Fruit fly (Drosophila melanogaster) whole organism, embryonic: ENCODE measurements around the gene CG42592.
A peak's percentile ranks its signal among the peaks of the same experiment; 100 is the strongest.

Experiments used
- B-H1 ChIP-seq: fragments of 200-800 bp; sonication (Bioruptor generic); IDR thresholded peaks from 3 replicates; pipeline ENCODE4 v1.3.6; 2022; ENCODE audit warnings: missing biosample characterization, missing genetic modification characterization
- CG10366 ChIP-seq: fragments of 200-800 bp; sonication (Bioruptor generic); IDR thresholded peaks from 2 replicates; pipeline ENCODE4 v1.3.6; 2022; ENCODE audit warnings: missing biosample characterization, missing genetic modification characterization
- CG10431 ChIP-seq: fragments of 200-800 bp; sonication (Bioruptor generic); optimal IDR thresholded peaks from 3 replicates; lab custom pipeline; 2018; ENCODE audit warnings: missing biosample characterization, mild to moderate bottlenecking, missing genetic modification characterization
- CG11695 ChIP-seq: fragments of 200-800 bp; sonication (Bioruptor generic); IDR thresholded peaks from 3 replicates; pipeline ENCODE4 v1.3.6; 2022; ENCODE audit warnings: missing biosample characterization, missing genetic modification characterization
- CG12236 ChIP-seq: fragments of 200-800 bp; sonication (Bioruptor generic); optimal IDR thresholded peaks from 2 replicates; lab custom pipeline; 2016; ENCODE audit warnings: missing biosample characterization, missing genetic modification characterization
- CG12744 ChIP-seq: fragments of 200-800 bp; sonication (Bioruptor generic); optimal IDR thresholded peaks from 2 replicates; lab custom pipeline; 2016; ENCODE audit warnings: missing biosample characterization, missing genetic modification characterization
- CG13894 ChIP-seq: fragments of 200-800 bp; sonication (Bioruptor generic); optimal IDR thresholded peaks from 3 replicates; lab custom pipeline; 2018; ENCODE audit warnings: missing biosample characterization, mild to moderate bottlenecking, missing genetic modification characterization, moderate library complexity
- CG14860 ChIP-seq: fragments of 200-800 bp; sonication (Bioruptor generic); IDR thresholded peaks from 3 replicates; pipeline ENCODE4 v1.3.6; 2022; ENCODE audit warnings: missing biosample characterization, missing genetic modification characterization; ENCODE audit not compliant: partially characterized antibody
- CG14965 ChIP-seq: fragments of 200-800 bp; sonication (Bioruptor generic); optimal IDR thresholded peaks from 2 replicates; lab custom pipeline; 2016; ENCODE audit warnings: missing biosample characterization, missing genetic modification characterization, borderline replicate concordance
- CG1602 ChIP-seq: fragments of 200-800 bp; sonication (Bioruptor generic); optimal IDR thresholded peaks from 3 replicates; lab custom pipeline; 2016; ENCODE audit warnings: missing biosample characterization, missing genetic modification characterization
- CG17829 ChIP-seq: fragments of 200-800 bp; optimal IDR thresholded peaks from 2 replicates; lab custom pipeline; 2019; ENCODE audit warnings: missing biosample characterization, mild to moderate bottlenecking, missing genetic modification characterization, moderate library complexity
- CG18599 ChIP-seq: fragments of 200-800 bp; sonication (Bioruptor generic); optimal IDR thresholded peaks from 3 replicates; lab custom pipeline; 2017; ENCODE audit warnings: missing biosample characterization, missing genetic modification characterization, mild to moderate bottlenecking, moderate library complexity, missing genetic modification reagents
- CG2116 ChIP-seq: fragments of 200-800 bp; sonication (Bioruptor generic); optimal IDR thresholded peaks from 3 replicates; lab custom pipeline; 2018; ENCODE audit warnings: missing biosample characterization, mild to moderate bottlenecking, missing genetic modification characterization
- CG33557 ChIP-seq: fragments of 200-800 bp; sonication (Bioruptor generic); optimal IDR thresholded peaks from 2 replicates; lab custom pipeline; 2019; ENCODE audit warnings: missing biosample characterization, mild to moderate bottlenecking, missing genetic modification characterization, moderate library complexity
- CG42726 ChIP-seq: fragments of 200-800 bp; sonication (Bioruptor generic); IDR thresholded peaks from 2 replicates; pipeline ENCODE4 v1.3.6; 2022; ENCODE audit warnings: missing biosample characterization, missing genetic modification characterization; ENCODE audit not compliant: partially characterized antibody
- CG4360 ChIP-seq: fragments of 200-800 bp; sonication (Bioruptor generic); IDR thresholded peaks from 2 replicates; pipeline ENCODE4 v1.3.6; 2022; ENCODE audit warnings: missing biosample characterization, missing genetic modification characterization
- CG4820 ChIP-seq: fragments of 200-800 bp; sonication (Bioruptor generic); optimal IDR thresholded peaks from 3 replicates; lab custom pipeline; 2016; ENCODE audit warnings: missing biosample characterization, missing genetic modification characterization
- CG6654 ChIP-seq: fragments of 200-800 bp; sonication (Bioruptor generic); optimal IDR thresholded peaks from 2 replicates; lab custom pipeline; 2017; ENCODE audit warnings: missing biosample characterization, mild to moderate bottlenecking, missing genetic modification characterization
- CG9932 ChIP-seq: fragments of 200-800 bp; sonication (Bioruptor generic); IDR thresholded peaks from 2 replicates; pipeline ENCODE4 v1.3.6; 2022; ENCODE audit warnings: missing biosample characterization, missing genetic modification characterization
- Deaf1 ChIP-seq: fragments of 200-800 bp; optimal IDR thresholded peaks from 3 replicates; lab custom pipeline; 2019; ENCODE audit warnings: missing biosample characterization, mild to moderate bottlenecking, missing genetic modification characterization, moderate library complexity
- Dip2 ChIP-seq: fragments of 200-800 bp; sonication (Bioruptor generic); IDR thresholded peaks from 2 replicates; pipeline ENCODE4 v1.3.6; 2022; ENCODE audit warnings: missing biosample characterization, missing genetic modification characterization
- Dll ChIP-seq: fragments of 200-800 bp; sonication (Bioruptor generic); IDR thresholded peaks from 4 replicates; pipeline ENCODE4 v1.3.6; 2022; ENCODE audit warnings: missing biosample characterization, missing genetic modification characterization; ENCODE audit not compliant: partially characterized antibody
- Doc3 ChIP-seq: fragments of 200-800 bp; sonication (Bioruptor generic); IDR thresholded peaks from 3 replicates; pipeline ENCODE4 v1.3.6; 2022; ENCODE audit warnings: missing biosample characterization, missing genetic modification characterization; ENCODE audit not compliant: partially characterized antibody
- E2f2 ChIP-seq: fragments of 200-800 bp; sonication (Bioruptor generic); IDR thresholded peaks from 2 replicates; pipeline ENCODE4 v1.3.6; 2022; ENCODE audit warnings: missing biosample characterization, missing genetic modification characterization
- Ets65A ChIP-seq: fragments of 200-800 bp; sonication (Bioruptor generic); peaks from one replicate; lab custom pipeline; 2016; ENCODE audit warnings: missing biosample characterization, missing genetic modification characterization
- HLH54F ChIP-seq: fragments of 200-800 bp; sonication (Bioruptor generic); optimal IDR thresholded peaks from 3 replicates; lab custom pipeline; 2016; ENCODE audit warnings: missing biosample characterization, missing genetic modification characterization
- Hmx ChIP-seq: fragments of 200-800 bp; sonication (Bioruptor generic); optimal IDR thresholded peaks from 2 replicates; lab custom pipeline; 2016; ENCODE audit warnings: missing biosample characterization, missing genetic modification characterization
- Max ChIP-seq: fragments of 200-800 bp; sonication (Bioruptor generic); optimal IDR thresholded peaks from 2 replicates; lab custom pipeline; 2016; ENCODE audit warnings: missing biosample characterization, mild to moderate bottlenecking, missing genetic modification characterization
- Oaz ChIP-seq: fragments of 200-800 bp; sonication (Bioruptor generic); IDR thresholded peaks from 2 replicates; pipeline ENCODE4 v1.3.6; 2022; ENCODE audit warnings: missing biosample characterization, missing genetic modification characterization
- Oli ChIP-seq: fragments of 200-800 bp; sonication (Bioruptor generic); optimal IDR thresholded peaks from 2 replicates; lab custom pipeline; 2018; ENCODE audit warnings: missing biosample characterization, mild to moderate bottlenecking, missing genetic modification characterization, moderate library complexity
- Sin3A ChIP-seq: fragments of >200 bp; optimal IDR thresholded peaks from 2 replicates; lab custom pipeline; 2018
- Stat92E ChIP-seq, 3 experiments: fragments of >200 bp in 2 of 3; fragments of 200-800 bp in 1 of 3; sonication (Bioruptor generic) in 1 of 3; optimal IDR thresholded peaks; 2 replicates each; lab custom pipeline; 2017 to 2019; ENCODE audit warnings: missing biosample characterization in 3 of 3, missing genetic modification characterization in 3 of 3, mild to moderate bottlenecking in 1 of 3, moderate library complexity in 1 of 3
- corto ChIP-seq: fragments of 200-800 bp; sonication (Bioruptor generic); optimal IDR thresholded peaks from 2 replicates; lab custom pipeline; 2016; ENCODE audit warnings: missing biosample characterization, mild to moderate bottlenecking, missing genetic modification characterization, moderate library complexity
- croc ChIP-seq: fragments of 200-800 bp; sonication (Bioruptor generic); conservative IDR thresholded peaks from 3 replicates; pipeline ENCODE4 v1.3.6; 2022; ENCODE audit warnings: missing biosample characterization, missing genetic modification characterization
- crp ChIP-seq, 2 experiments: fragments of 200-800 bp; sonication (Bioruptor generic); optimal IDR thresholded peaks; 2 replicates in 1 of 2; 3 replicates in 1 of 2; lab custom pipeline; 2017; ENCODE audit warnings: missing biosample characterization in 2 of 2, missing genetic modification characterization in 2 of 2, mild to moderate bottlenecking in 1 of 2, moderate library complexity in 1 of 2
- dati ChIP-seq: fragments of 200-800 bp; sonication (Bioruptor generic); IDR thresholded peaks from 2 replicates; pipeline ENCODE4 v1.3.6; 2022; ENCODE audit warnings: missing biosample characterization, missing genetic modification characterization
- exex ChIP-seq: fragments of 200-800 bp; sonication (Bioruptor generic); optimal IDR thresholded peaks from 4 replicates; lab custom pipeline; 2018; ENCODE audit warnings: missing biosample characterization, mild to moderate bottlenecking, missing genetic modification characterization, moderate library complexity
- her ChIP-seq: fragments of 200-800 bp; sonication (Bioruptor generic); optimal IDR thresholded peaks from 2 replicates; lab custom pipeline; 2016; ENCODE audit warnings: missing biosample characterization, missing genetic modification characterization
- lbe ChIP-seq: fragments of 200-800 bp; sonication (Bioruptor generic); optimal IDR thresholded peaks from 2 replicates; lab custom pipeline; 2016; ENCODE audit warnings: missing biosample characterization, mild to moderate bottlenecking, missing genetic modification characterization
- lilli ChIP-seq: fragments of 200-800 bp; sonication (Bioruptor generic); optimal IDR thresholded peaks from 3 replicates; lab custom pipeline; 2016; ENCODE audit warnings: missing biosample characterization, missing genetic modification characterization
- nmo ChIP-seq: fragments of 200-800 bp; sonication (Bioruptor generic); optimal IDR thresholded peaks from 2 replicates; lab custom pipeline; 2018; ENCODE audit warnings: missing biosample characterization, mild to moderate bottlenecking, missing genetic modification characterization, moderate library complexity
- nom ChIP-seq: fragments of 200-800 bp; sonication (Bioruptor generic); optimal IDR thresholded peaks from 2 replicates; lab custom pipeline; 2017; ENCODE audit warnings: missing biosample characterization, missing genetic modification characterization, mild to moderate bottlenecking, moderate library complexity, missing genetic modification reagents
- pnt ChIP-seq: fragments of 200-800 bp; sonication (Bioruptor generic); optimal IDR thresholded peaks from 3 replicates; lab custom pipeline; 2016; ENCODE audit warnings: missing biosample characterization, missing genetic modification characterization
- row ChIP-seq: fragments of 200-800 bp; sonication (Bioruptor generic); IDR thresholded peaks from 3 replicates; pipeline ENCODE4 v1.3.6; 2022; ENCODE audit warnings: missing biosample characterization, missing genetic modification characterization
- sens ChIP-seq: fragments of 200-800 bp; sonication (Bioruptor generic); peaks from one replicate; lab custom pipeline; 2016; ENCODE audit warnings: missing biosample characterization, missing genetic modification characterization
- sisA ChIP-seq: fragments of 200-800 bp; sonication (Bioruptor generic); IDR thresholded peaks from 2 replicates; pipeline ENCODE4 v1.3.6; 2022; ENCODE audit warnings: missing biosample characterization, missing genetic modification characterization
- sob ChIP-seq: fragments of 200-800 bp; sonication (Bioruptor generic); IDR thresholded peaks from 2 replicates; pipeline ENCODE4 v1.3.6; 2022; ENCODE audit warnings: missing biosample characterization, missing genetic modification characterization
- tna ChIP-seq: fragments of 200-800 bp; sonication (Bioruptor generic); IDR thresholded peaks from 2 replicates; pipeline ENCODE4 v1.3.6; 2022; ENCODE audit warnings: missing biosample characterization, missing genetic modification characterization; ENCODE audit not compliant: partially characterized antibody
- zf30C ChIP-seq: fragments of 200-800 bp; sonication (Bioruptor generic); optimal IDR thresholded peaks from 3 replicates; lab custom pipeline; 2018; ENCODE audit warnings: missing biosample characterization, mild to moderate bottlenecking, missing genetic modification characterization

The CG42592 gene

dm6 chr3R:29834759-29835709, 1.1 kb downstream of the CG42592 start, which contains the start of gene Atg16 (continued):
- TF ChIP-seq CG2116 (GFP tag; lab: Kevin White, UChicago) (peak; percentile 64), Stat92E (GFP tag; optimal IDR thresholded peaks at IDR 0.05; lab: Kevin White, UChicago) (no peak), CG11695 (GFP tag; lab: Robert Waterston, UW) (no peak), CG10431 (GFP tag; lab: Kevin White, UChicago) (no peak), CG12744 (GFP tag; lab: Kevin White, UChicago) (no peak), CG14965 (GFP tag; lab: Kevin White, UChicago) (no peak), Dip2 (GFP tag; lab: Robert Waterston, UW) (no peak), croc (GFP tag; lab: Robert Waterston, UW) (no peak), sisA (GFP tag; lab: Robert Waterston, UW) (no peak), zf30C (GFP tag; lab: Kevin White, UChicago) (no peak), lbe (GFP tag; lab: Kevin White, UChicago) (peak; percentile 50), CG42726 (GFP tag; lab: Robert Waterston, UW) (peak; percentile 86), lilli (GFP tag; lab: Kevin White, UChicago) (peak; percentile 15), CG4360 (no peak), CG10366 (GFP tag; lab: Robert Waterston, UW) (no peak), nom (GFP tag; lab: Kevin White, UChicago) (no peak), CG1602 (GFP tag; lab: Kevin White, UChicago) (no peak), Doc3 (GFP tag; lab: Robert Waterston, UW) (peak; percentile 92), CG18599 (no peak), Dll (GFP tag; lab: Robert Waterston, UW) (peak; percentile 90), E2f2 (GFP tag; lab: Robert Waterston, UW) (peak; percentile 91), HLH54F (GFP tag; lab: Kevin White, UChicago) (no peak), Max (GFP tag; lab: Kevin White, UChicago) (no peak), exex (tag; lab: Kevin White, UChicago) (no peak), B-H1 (GFP tag; lab: Robert Waterston, UW) (no peak), CG14860 (GFP tag; lab: Robert Waterston, UW) (peak; percentile 92), Ets65A (GFP tag; lab: Kevin White, UChicago) (peak; percentile 68), CG17829 (tag; lab: Kevin White, UChicago) (peak; percentile 6), tna (GFP tag; lab: Robert Waterston, UW) (peak; percentile 80), sob (0 out of 2 replicates have a peak, but pooled peaks have one; percentile 9), Deaf1 (tag; lab: Kevin White, UChicago) (no peak), sens (GFP tag; lab: Kevin White, UChicago) (no peak), corto (GFP tag; lab: Kevin White, UChicago) (peak; percentile 19), Hmx (GFP tag; lab: Kevin White, UChicago) (no peak), CG9932 (peak; percentile 48), Oli (tag; lab: Kevin White, UChicago) (no peak), CG33557 (GFP tag; lab: Kevin White, UChicago) (no peak), CG6654 (GFP tag; lab: Kevin White, UChicago) (no peak), CG12236 (GFP tag; lab: Kevin White, UChicago) (no peak), Oaz (GFP tag; lab: Robert Waterston, UW) (no peak), nmo (GFP tag; lab: Kevin White, UChicago) (peak; percentile 7), crp (GFP tag; optimal IDR thresholded peaks at IDR 0.05; lab: Kevin White, UChicago) (peak in 1 of 2 experiments; percentile 78), CG4820 (GFP tag; lab: Kevin White, UChicago) (no peak), Sin3A (lab: Kevin White, UChicago) (peak; percentile 6), her (no peak), CG13894 (no peak), pnt (GFP tag; lab: Kevin White, UChicago) (no peak), row (GFP tag; lab: Robert Waterston, UW) (peak; percentile 72), dati (GFP tag; lab: Robert Waterston, UW) (no peak)
